Worm (Caenorhabditis elegans): ENCODE results near the gene F48F7.5.

F48F7.5 gene

DNA sequence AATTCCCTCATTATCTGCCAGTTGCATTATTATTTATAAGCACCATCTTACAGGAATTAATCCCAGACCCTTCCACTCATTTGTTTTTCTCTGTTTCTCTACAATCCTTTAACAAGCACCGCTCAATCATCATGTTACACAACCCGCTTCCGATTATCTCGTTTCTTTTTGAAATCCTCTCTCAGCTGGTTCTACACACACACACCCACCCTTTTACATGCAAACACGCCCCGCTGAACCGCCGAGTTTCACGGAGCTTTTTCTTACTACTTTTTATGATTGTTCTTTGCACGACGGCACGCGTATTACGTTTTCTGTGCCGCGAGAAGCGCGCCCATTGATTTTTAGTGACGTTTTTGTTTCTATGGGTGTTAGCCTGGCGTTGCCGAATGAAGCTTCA lies 1.7 kb upstream of the F48F7.5 start (continued):
- TF ChIP-seq ceh-16 (tag; optimal IDR thresholded peaks at IDR 0.05) (no peak), ztf-4 (tag; optimal IDR thresholded peaks at IDR 0.05) (no peak), C34F6.9 (tag; optimal IDR thresholded peaks at IDR 0.05) (peak; percentile 57), sem-4 (tag; optimal IDR thresholded peaks at IDR 0.05) (peak; percentile 19), snpc-4 (tag; optimal IDR thresholded peaks at IDR 0.05) (no peak), ZK546.5 (tag; optimal IDR thresholded peaks at IDR 0.05) (no peak)

DNA sequence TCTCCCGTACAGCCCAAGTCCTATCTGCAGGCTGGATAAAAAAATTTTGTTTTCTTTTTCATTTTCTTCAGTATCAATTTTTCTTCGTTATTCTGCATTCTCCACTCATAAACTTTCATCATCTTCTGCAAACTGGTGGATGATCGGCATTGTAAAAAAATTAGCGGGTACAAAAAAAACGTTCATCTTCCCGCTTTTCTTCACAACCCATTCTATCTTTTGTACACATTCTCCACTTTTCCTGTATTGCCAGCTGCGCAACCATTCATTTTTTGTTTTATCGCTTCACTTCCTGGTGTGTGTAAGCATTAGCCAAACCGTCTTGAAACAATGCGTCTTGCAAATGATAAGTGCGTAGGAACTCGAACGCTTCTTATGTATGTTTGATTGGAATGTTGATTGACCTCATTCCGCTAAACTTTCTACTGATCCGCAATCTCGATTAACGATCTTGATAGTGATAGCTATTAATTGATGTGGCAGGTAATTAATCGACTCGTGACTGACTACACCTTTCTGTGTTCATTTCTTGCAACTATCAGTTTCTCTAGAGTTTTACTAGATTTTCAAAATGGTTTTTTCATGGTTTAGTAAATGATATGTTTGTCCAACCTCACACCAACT lies 893 bp upstream of the F48F7.5 start:
- TF ChIP-seq snpc-4 (tag; optimal IDR thresholded peaks at IDR 0.05) (no peak), elt-1 (tag; optimal IDR thresholded peaks at IDR 0.05) (peak; percentile 59), ztf-4 (tag; optimal IDR thresholded peaks at IDR 0.05) (no peak), nhr-129 (tag; optimal IDR thresholded peaks at IDR 0.05) (no peak), lin-11 (tag; optimal IDR thresholded peaks at IDR 0.05) (no peak), ZK546.5 (tag; optimal IDR thresholded peaks at IDR 0.05) (no peak), egl-27 (tag; optimal IDR thresholded peaks at IDR 0.05) (peak; percentile 58), sma-3 (GFP tag; optimal IDR thresholded peaks at IDR 0.05) (peak; percentile 61), unc-55 (GFP tag; optimal IDR thresholded peaks at IDR 0.05) (no peak), ztf-11 (tag; optimal IDR thresholded peaks at IDR 0.05) (no peak), mbf-1 (tag; optimal IDR thresholded peaks at IDR 0.05) (no peak), C34F6.9 (tag; optimal IDR thresholded peaks at IDR 0.05) (no peak), nhr-23 (tag; optimal IDR thresholded peaks at IDR 0.05) (no peak), R02D3.7 (tag; optimal IDR thresholded peaks at IDR 0.05) (no peak), ceh-82 (tag; optimal IDR thresholded peaks at IDR 0.05) (no peak), F13H6.1 (tag; optimal IDR thresholded peaks at IDR 0.05) (no peak), sem-4 (tag; optimal IDR thresholded peaks at IDR 0.05) (peak; percentile 37), elt-3 (tag; optimal IDR thresholded peaks at IDR 0.05) (no peak), sma-9 (GFP tag; optimal IDR thresholded peaks at IDR 0.05) (peak; percentile 90), sma-9 (tag; optimal IDR thresholded peaks at IDR 0.05) (no peak), dmd-4 (tag; optimal IDR thresholded peaks at IDR 0.05) (no peak), blmp-1 (tag; optimal IDR thresholded peaks at IDR 0.05; ENCODE audit: insufficient read depth) (peak; percentile 87), aly-2 (tag; optimal IDR thresholded peaks at IDR 0.05) (no peak), nhr-10 (tag; optimal IDR thresholded peaks at IDR 0.05) (no peak), Y55F3AM.14 (GFP tag; optimal IDR thresholded peaks at IDR 0.05) (no peak), crh-2 (tag; optimal IDR thresholded peaks at IDR 0.05) (peak; percentile 42), alr-1 (tag; optimal IDR thresholded peaks at IDR 0.05) (no peak), ztf-1 (GFP tag; conservative IDR thresholded peaks at IDR 0.05) (no peak), ama-1 (optimal IDR thresholded peaks at IDR 0.05) (no peak), skn-1 (tag; optimal IDR thresholded peaks at IDR 0.05) (no peak), unc-39 (tag; optimal IDR thresholded peaks at IDR 0.05) (no peak), gmeb-1 (tag; optimal IDR thresholded peaks at IDR 0.05) (peak; percentile 14), ceh-16 (tag; optimal IDR thresholded peaks at IDR 0.05) (peak; percentile 97), nhr-237 (tag; optimal IDR thresholded peaks at IDR 0.05) (no peak), nhr-25 (tag; optimal IDR thresholded peaks at IDR 0.05) (peak; percentile 55), nhr-21 (tag; optimal IDR thresholded peaks at IDR 0.05) (peak; percentile 76), nhr-11 (tag; optimal IDR thresholded peaks at IDR 0.05) (no peak), peb-1 (tag; optimal IDR thresholded peaks at IDR 0.05) (no peak), lin-39 (tag; optimal IDR thresholded peaks at IDR 0.05) (no peak), lin-13 (GFP tag; optimal IDR thresholded peaks at IDR 0.05) (no peak), unc-62 (GFP tag; optimal IDR thresholded peaks at IDR 0.05) (peak; percentile 69), nhr-6 (tag; optimal IDR thresholded peaks at IDR 0.05) (peak; percentile 55), zag-1 (tag; optimal IDR thresholded peaks at IDR 0.05) (no peak), nhr-12 (tag; optimal IDR thresholded peaks at IDR 0.05) (no peak), fos-1 (tag; optimal IDR thresholded peaks at IDR 0.05) (peak; percentile 52), mab-5 (tag; optimal IDR thresholded peaks at IDR 0.05) (peak; percentile 13), nhr-77 (tag; optimal IDR thresholded peaks at IDR 0.05) (no peak), mdl-1 (tag; optimal IDR thresholded peaks at IDR 0.05) (peak in 1 of 2 experiments; percentile 17), lsy-2 (tag; optimal IDR thresholded peaks at IDR 0.05) (no peak)

Measured in whole organism, L2 larva.